Worm (Caenorhabditis elegans) whole organism, L4 larva: ENCODE measurements around the gene cyp-25A3.
A peak's percentile ranks its signal among the peaks of the same experiment; 100 is the strongest.

ENCODE experiments used
- F10B5.3 ChIP-seq: sonication (generic microtip); optimal IDR thresholded peaks from 2 replicates; lab custom pipeline; 2016; ENCODE audit warnings: mild to moderate bottlenecking, missing genetic modification characterization, missing compliant biosample characterization
- F37D6.2 ChIP-seq: sonication (generic microtip); optimal IDR thresholded peaks from 2 replicates; lab custom pipeline; 2016; ENCODE audit warnings: mild to moderate bottlenecking, missing genetic modification characterization, missing compliant biosample characterization
- Y105C5A.15 ChIP-seq: fragments of 200-800 bp; sonication (Bioruptor generic); IDR thresholded peaks from 2 replicates; pipeline ENCODE4 v1.3.6; 2022; ENCODE audit warnings: missing genetic modification characterization, missing compliant biosample characterization
- Y48G9A.11 ChIP-seq: fragments of 200-800 bp; sonication (Bioruptor generic); IDR thresholded peaks from 2 replicates; pipeline ENCODE4 v1.3.6; 2022; ENCODE audit warnings: missing genetic modification reagents, missing genetic modification characterization, missing compliant biosample characterization
- ZK337.2 ChIP-seq: fragments of 200-800 bp; sonication (Bioruptor generic); IDR thresholded peaks from 2 replicates; pipeline ENCODE4 v1.3.6; 2022; ENCODE audit warnings: missing genetic modification reagents, missing genetic modification characterization, missing compliant biosample characterization
- ama-1 ChIP-seq: fragments of 150-350 bp; optimal IDR thresholded peaks from 2 replicates; lab custom pipeline; 2014; ENCODE audit warnings: inconsistent platforms, mixed read lengths
- arid-1 ChIP-seq: fragments of 200-800 bp; sonication (Bioruptor generic); conservative IDR thresholded peaks from 2 replicates; pipeline ENCODE4 v1.3.6; 2022; ENCODE audit warnings: missing genetic modification reagents, missing genetic modification characterization, missing compliant biosample characterization
- ceh-20 ChIP-seq: fragments of 200-800 bp; sonication (Bioruptor generic); IDR thresholded peaks from 2 replicates; pipeline ENCODE4 v1.3.6; 2022; ENCODE audit warnings: missing genetic modification reagents, missing genetic modification characterization, missing compliant biosample characterization
- ceh-44 ChIP-seq: fragments of 200-800 bp; sonication (Bioruptor generic); IDR thresholded peaks from 2 replicates; pipeline ENCODE4 v1.3.6; 2022; ENCODE audit warnings: missing genetic modification reagents, missing genetic modification characterization, missing compliant biosample characterization
- cey-2 ChIP-seq: sonication (generic microtip); optimal IDR thresholded peaks from 3 replicates; lab custom pipeline; 2017; ENCODE audit warnings: missing genetic modification characterization, mild to moderate bottlenecking, missing compliant biosample characterization, antibody characterized with exemption, borderline replicate concordance; ENCODE audit not compliant: insufficient read depth
- daf-8 ChIP-seq: fragments of 200-800 bp; sonication (Bioruptor generic); IDR thresholded peaks from 2 replicates; pipeline ENCODE4 v1.3.6; 2022; ENCODE audit warnings: missing genetic modification characterization, missing compliant biosample characterization
- dmd-8 ChIP-seq: fragments of 200-800 bp; sonication (Bioruptor generic); IDR thresholded peaks from 2 replicates; pipeline ENCODE4 v1.3.6; 2022; ENCODE audit warnings: missing genetic modification characterization, missing compliant biosample characterization
- duxl-1 ChIP-seq: sonication (generic microtip); optimal IDR thresholded peaks from 2 replicates; lab custom pipeline; 2016; ENCODE audit warnings: mild to moderate bottlenecking, missing genetic modification characterization, moderate library complexity, missing compliant biosample characterization; ENCODE audit not compliant: poor library complexity
- dve-1 ChIP-seq: sonication (generic microtip); optimal IDR thresholded peaks from 2 replicates; lab custom pipeline; 2017; ENCODE audit warnings: antibody characterized with exemption, mild to moderate bottlenecking, missing genetic modification characterization, missing compliant biosample characterization; ENCODE audit not compliant: insufficient read depth
- fos-1 ChIP-seq: fragments of 150-350 bp; optimal IDR thresholded peaks from 2 replicates; lab custom pipeline; 2014; ENCODE audit warnings: missing biosample characterization, missing genetic modification characterization
- gei-8 ChIP-seq: fragments of 200-800 bp; sonication (Bioruptor generic); optimal IDR thresholded peaks from 2 replicates; lab custom pipeline; 2018; ENCODE audit warnings: mild to moderate bottlenecking, missing genetic modification characterization, missing compliant biosample characterization
- hlh-11 ChIP-seq: fragments of 200-800 bp; sonication (Bioruptor generic); optimal IDR thresholded peaks from 2 replicates; lab custom pipeline; 2018; ENCODE audit warnings: mild to moderate bottlenecking, missing genetic modification characterization, missing compliant biosample characterization
- lim-7 ChIP-seq: fragments of 200-800 bp; sonication (Bioruptor generic); IDR thresholded peaks from 2 replicates; pipeline ENCODE4 v1.3.6; 2022; ENCODE audit warnings: missing genetic modification characterization, missing compliant biosample characterization
- lin-29 ChIP-seq: fragments of 200-800 bp; sonication (Bioruptor generic); IDR thresholded peaks from 2 replicates; pipeline ENCODE4 v1.3.6; 2022; ENCODE audit warnings: missing genetic modification reagents, missing genetic modification characterization, missing compliant biosample characterization
- lin-39 ChIP-seq: fragments of 150-350 bp; optimal IDR thresholded peaks from 2 replicates; lab custom pipeline; 2014; ENCODE audit warnings: missing biosample characterization, missing genetic modification reagents, missing genetic modification characterization
- madf-9 ChIP-seq: fragments of 200-800 bp; sonication (Bioruptor generic); conservative IDR thresholded peaks from 2 replicates; pipeline ENCODE4 v1.3.6; 2022; ENCODE audit warnings: missing genetic modification reagents, missing genetic modification characterization, missing compliant biosample characterization
- mdl-1 ChIP-seq, 2 experiments: fragments of 150-350 bp in 1 of 2; sonication (generic microtip) in 1 of 2; optimal IDR thresholded peaks; 2 replicates each; lab custom pipeline; 2014 to 2017; ENCODE audit warnings: missing biosample characterization in 2 of 2, missing genetic modification characterization in 2 of 2
- mdt-29 ChIP-seq: fragments of 200-800 bp; sonication (Bioruptor generic); IDR thresholded peaks from 2 replicates; pipeline ENCODE4 v1.3.6; 2022; ENCODE audit warnings: missing genetic modification reagents, missing genetic modification characterization, missing compliant biosample characterization
- mes-2 ChIP-seq: sonication (generic microtip); optimal IDR thresholded peaks from 2 replicates; lab custom pipeline; 2016; ENCODE audit warnings: missing genotype, mild to moderate bottlenecking, missing genetic modification characterization, missing compliant biosample characterization; ENCODE audit not compliant: poor library complexity, severe bottlenecking
- mxl-3 ChIP-seq: fragments of 200-800 bp; sonication (Bioruptor generic); optimal IDR thresholded peaks from 2 replicates; lab custom pipeline; 2018; ENCODE audit warnings: mild to moderate bottlenecking, missing genetic modification characterization, missing compliant biosample characterization
- nhr-11 ChIP-seq: fragments of 150-350 bp; optimal IDR thresholded peaks from 2 replicates; lab custom pipeline; 2014; ENCODE audit warnings: missing biosample characterization, missing genetic modification characterization
- nhr-28 ChIP-seq: fragments of 150-350 bp; optimal IDR thresholded peaks from 2 replicates; lab custom pipeline; 2014; ENCODE audit warnings: missing biosample characterization, missing genetic modification characterization
- nhr-41 ChIP-seq: fragments of 200-800 bp; sonication (Bioruptor generic); IDR thresholded peaks from 2 replicates; pipeline ENCODE4 v1.3.6; 2022; ENCODE audit warnings: missing genetic modification reagents, missing genetic modification characterization, missing compliant biosample characterization
- nhr-48 ChIP-seq: sonication (generic microtip); optimal IDR thresholded peaks from 2 replicates; lab custom pipeline; 2016; ENCODE audit warnings: mild to moderate bottlenecking, missing genetic modification characterization, missing compliant biosample characterization
- saeg-2 ChIP-seq: fragments of 200-800 bp; sonication (Bioruptor generic); IDR thresholded peaks from 2 replicates; pipeline ENCODE4 v1.3.6; 2022; ENCODE audit warnings: missing genetic modification reagents, missing genetic modification characterization, missing compliant biosample characterization
- set-16 ChIP-seq: fragments of 200-800 bp; sonication (Bioruptor generic); IDR thresholded peaks from 2 replicates; pipeline ENCODE4 v1.3.6; 2022; ENCODE audit warnings: missing genetic modification reagents, missing genetic modification characterization, missing compliant biosample characterization
- spr-1 ChIP-seq: sonication (generic microtip); optimal IDR thresholded peaks from 2 replicates; lab custom pipeline; 2016; ENCODE audit warnings: mild to moderate bottlenecking, missing genetic modification characterization, missing compliant biosample characterization
- unc-62 ChIP-seq, 3 experiments: fragments of 150-350 bp in 1 of 3; sonication (generic microtip); optimal IDR thresholded peaks in 2 of 3; peaks in 1 of 3; 1 replicate in 1 of 3; 2 replicates in 2 of 3; lab custom pipeline; 2014 to 2017; ENCODE audit warnings: missing biosample characterization in 3 of 3, missing genetic modification characterization in 3 of 3, missing genetic modification reagents in 3 of 3, missing genotype in 1 of 3
- zfp-2 ChIP-seq: sonication (generic microtip); optimal IDR thresholded peaks from 2 replicates; lab custom pipeline; 2016; ENCODE audit warnings: mild to moderate bottlenecking, missing genetic modification characterization, missing compliant biosample characterization
- zfp-3 ChIP-seq: fragments of 200-800 bp; sonication (Bioruptor generic); conservative IDR thresholded peaks from 2 replicates; pipeline ENCODE4 v1.3.6; 2022; ENCODE audit warnings: missing genetic modification reagents, missing genetic modification characterization, missing compliant biosample characterization
- zip-11 ChIP-seq: fragments of 200-800 bp; sonication (Bioruptor generic); IDR thresholded peaks from 2 replicates; pipeline ENCODE4 v1.3.6; 2022; ENCODE audit warnings: missing genetic modification characterization, missing compliant biosample characterization
- zip-2 ChIP-seq: fragments of 150-350 bp; optimal IDR thresholded peaks from 2 replicates; lab custom pipeline; 2014; ENCODE audit warnings: missing biosample characterization, missing genetic modification characterization
- ztf-7 ChIP-seq: fragments of 150-350 bp; optimal IDR thresholded peaks from 2 replicates; lab custom pipeline; 2014; ENCODE audit warnings: missing biosample characterization, missing genetic modification characterization

cyp-25A3 gene

ce11 chrIII:3874895-3875294, 35.4 kb upstream of the cyp-25A3 start (continued):
- TF ChIP-seq arid-1 (GFP tag; lab: Robert Waterston, UW) = no peak
- no peak for TF ChIP-seq cey-2 (tag; lab: Kevin White, UChicago)
- TF ChIP-seq ceh-44 (GFP tag; lab: Robert Waterston, UW) = no peak
- TF ChIP-seq mes-2 (tag; lab: Kevin White, UChicago) = no peak
- TF ChIP-seq mdt-29 (GFP tag; lab: Robert Waterston, UW) = no peak
- TF ChIP-seq lin-39 (tag; lab: Kevin White, UChicago) = no peak
- 0 out of 2 replicates have a peak, but pooled peaks have one; percentile 14 for TF ChIP-seq zfp-3 (GFP tag; lab: Robert Waterston, UW)
- TF ChIP-seq nhr-48 (tag; lab: Kevin White, UChicago) = no peak
- no peak for TF ChIP-seq ztf-7 (tag; lab: Kevin White, UChicago)
- no peak for TF ChIP-seq duxl-1 (tag; lab: Kevin White, UChicago)
- TF ChIP-seq fos-1 (tag; lab: Kevin White, UChicago) = no peak
- no peak for TF ChIP-seq madf-9 (GFP tag; lab: Robert Waterston, UW)
- no peak for TF ChIP-seq daf-8 (GFP tag; lab: Robert Waterston, UW)
- no peak for TF ChIP-seq ama-1 (lab: Kevin White, UChicago)
- TF ChIP-seq lin-29 (GFP tag; lab: Robert Waterston, UW) = no peak
- TF ChIP-seq Y105C5A.15 = no peak
- no peak for TF ChIP-seq ceh-20
- no peak for TF ChIP-seq nhr-41 (GFP tag; lab: Robert Waterston, UW)
- no peak for TF ChIP-seq gei-8 (GFP tag; lab: Kevin White, UChicago)
- TF ChIP-seq dve-1 (tag; lab: Kevin White, UChicago) = peak; percentile 47
- no peak for TF ChIP-seq saeg-2 (GFP tag; lab: Robert Waterston, UW)
- TF ChIP-seq nhr-28 = peak; percentile 67
- TF ChIP-seq ZK337.2 (GFP tag; lab: Robert Waterston, UW) = no peak
- no peak for TF ChIP-seq nhr-11
- no peak for TF ChIP-seq set-16 (GFP tag; lab: Robert Waterston, UW)
- TF ChIP-seq zfp-2 = no peak
- TF ChIP-seq hlh-11 (tag; lab: Kevin White, UChicago) = peak; percentile 35
- no peak for TF ChIP-seq spr-1 (tag; lab: Kevin White, UChicago)

ce11 chrIII:3874492-3874891, 35.0 kb upstream of the cyp-25A3 start:
- TF ChIP-seq Y48G9A.11 (GFP tag; lab: Robert Waterston, UW) (no peak), dmd-8 (GFP tag; lab: Robert Waterston, UW) (no peak), mdl-1 (tag; optimal IDR thresholded peaks at IDR 0.05; lab: Kevin White, UChicago) (peak in 1 of 2 experiments; percentile 11), unc-62 (GFP tag; optimal IDR thresholded peaks at IDR 0.05 in 1 of 2; lab: Kevin White, UChicago) (peak in 1 of 2 experiments; percentile 41), unc-62 (tag; optimal IDR thresholded peaks at IDR 0.05; lab: Kevin White, UChicago) (no peak), mxl-3 (GFP tag; lab: Kevin White, UChicago) (peak; percentile 38), F10B5.3 (no peak), F37D6.2 (tag; lab: Kevin White, UChicago) (no peak), madf-9 (GFP tag; lab: Robert Waterston, UW) (no peak; the same call in 1 of the 2 replicates), zip-2 (tag; lab: Kevin White, UChicago) (peak; percentile 31), mdt-29 (GFP tag; lab: Robert Waterston, UW) (no peak), lim-7 (GFP tag; lab: Robert Waterston, UW) (no peak), zip-11 (no peak)
- TF ChIP-seq, all 104 proteins: peak for 4
